5 worm cellular contexts compared by ENCODE assay signal in genomic region chrIV:7039476-7040261, ce11.
A peak's percentile ranks its signal among the peaks of the same experiment; 100 is the strongest.
TF ChIP-seq lines count a peak whose summit lies in the region.

Gene cogc-2 (minus strand): TSS chrIV:7039580.
Gene klp-18 (plus strand): TSS chrIV:7040211.

TF ChIP-seq in whole organism, L1 larva, 84 proteins besides CTCF, POLR2A, EP300 and RAD21 (continues in another document):
- TF ChIP-seq nhr-20 (tag; optimal IDR thresholded peaks at IDR 0.05; lab: Kevin White, UChicago) (peak; percentile 85), hpl-2 (GFP tag; optimal IDR thresholded peaks at IDR 0.05; lab: Kevin White, UChicago) (peak; percentile 63), mef-2 (tag; optimal IDR thresholded peaks at IDR 0.05; lab: Kevin White, UChicago) (no peak), unc-30 (tag; optimal IDR thresholded peaks at IDR 0.05; lab: Kevin White, UChicago) (no peak), nhr-47 (tag; optimal IDR thresholded peaks at IDR 0.05; lab: Kevin White, UChicago) (peak; percentile 88), swsn-7 (tag; optimal IDR thresholded peaks at IDR 0.05; lab: Kevin White, UChicago) (peak; percentile 83), sox-4 (tag; optimal IDR thresholded peaks at IDR 0.05; lab: Kevin White, UChicago) (peak; percentile 63), pag-3 (tag; optimal IDR thresholded peaks at IDR 0.05; lab: Kevin White, UChicago; ENCODE audit: borderline replicate concordance, insufficient read depth) (no peak), dpl-1 (GFP tag; optimal IDR thresholded peaks at IDR 0.05; lab: Kevin White, UChicago) (peak; percentile 91 to 96 (median 95)), pax-3 (tag; optimal IDR thresholded peaks at IDR 0.05; lab: Kevin White, UChicago) (peak; percentile 32), fkh-8 (tag; optimal IDR thresholded peaks at IDR 0.05; lab: Kevin White, UChicago) (peak; percentile 67), jun-1 (tag; optimal IDR thresholded peaks at IDR 0.05; lab: Kevin White, UChicago) (peak; percentile 44), unc-130 (tag; optimal IDR thresholded peaks at IDR 0.05; lab: Kevin White, UChicago) (peak; percentile 96), ets-5 (GFP tag; IDR thresholded peaks at IDR 0.05; lab: Robert Waterston, UW) (no peak), lsy-2 (tag; optimal IDR thresholded peaks at IDR 0.05; lab: Kevin White, UChicago) (peak; percentile 87 to 91), C16A3.4 (tag; optimal IDR thresholded peaks at IDR 0.05; lab: Kevin White, UChicago) (peak; percentile 94), C34B4.2 (tag; optimal IDR thresholded peaks at IDR 0.05; lab: Kevin White, UChicago) (no peak), snpc-4 (tag; optimal IDR thresholded peaks at IDR 0.05; lab: Kevin White, UChicago) (peak; percentile 80)

TF ChIP-seq in whole organism, L3 larva, 47 proteins besides CTCF, POLR2A, EP300 and RAD21 (continues in another document):
- TF ChIP-seq nhr-25 (tag; optimal IDR thresholded peaks at IDR 0.05; lab: Kevin White, UChicago), result peak; percentile 80
- peak; percentile 79 for TF ChIP-seq egl-5 (tag; optimal IDR thresholded peaks at IDR 0.05; lab: Kevin White, UChicago)
- no peak for TF ChIP-seq nhr-12 (tag; optimal IDR thresholded peaks at IDR 0.05; lab: Kevin White, UChicago)
- no peak for TF ChIP-seq nhr-11 (tag; optimal IDR thresholded peaks at IDR 0.05; lab: Kevin White, UChicago)
- peak; percentile 68 for TF ChIP-seq lsy-12 (tag; optimal IDR thresholded peaks at IDR 0.05; lab: Kevin White, UChicago)
- peak; percentile 83 for TF ChIP-seq snpc-4 (tag; optimal IDR thresholded peaks at IDR 0.05; lab: Kevin White, UChicago)
- TF ChIP-seq mdl-1 (tag; optimal IDR thresholded peaks at IDR 0.05; lab: Kevin White, UChicago), result no peak
- TF ChIP-seq elt-3 (tag; optimal IDR thresholded peaks at IDR 0.05; lab: Kevin White, UChicago), result no peak
- peak; percentile 91 for TF ChIP-seq hmg-11 (tag; optimal IDR thresholded peaks at IDR 0.05; lab: Kevin White, UChicago)
- TF ChIP-seq aly-2 (tag; optimal IDR thresholded peaks at IDR 0.05; lab: Kevin White, UChicago), result no peak
- TF ChIP-seq ceh-28 (tag; optimal IDR thresholded peaks at IDR 0.05; lab: Kevin White, UChicago), result peak; percentile 39
- no peak for TF ChIP-seq zag-1 (tag; optimal IDR thresholded peaks at IDR 0.05; lab: Kevin White, UChicago)
- no peak for TF ChIP-seq egl-27 (tag; optimal IDR thresholded peaks at IDR 0.05; lab: Kevin White, UChicago)
- TF ChIP-seq ama-1 (optimal IDR thresholded peaks at IDR 0.05; lab: Kevin White, UChicago), result no peak
- peak; percentile 27 for TF ChIP-seq jun-1 (tag; optimal IDR thresholded peaks at IDR 0.05; lab: Kevin White, UChicago)
- peak; percentile 79 for TF ChIP-seq nhr-43 (tag; optimal IDR thresholded peaks at IDR 0.05; lab: Kevin White, UChicago; ENCODE audit: poor library complexity, severe bottlenecking)
- TF ChIP-seq ceh-82 (tag; optimal IDR thresholded peaks at IDR 0.05; lab: Kevin White, UChicago), result peak; percentile 30
- peak; percentile 89 for TF ChIP-seq lin-15B (tag; optimal IDR thresholded peaks at IDR 0.05; lab: Kevin White, UChicago)
- TF ChIP-seq nhr-67 (tag; optimal IDR thresholded peaks at IDR 0.05; lab: Kevin White, UChicago), result no peak

TF ChIP-seq in whole organism, early embryonic, 17 proteins besides CTCF, POLR2A, EP300 and RAD21:
- peak; percentile 26 for TF ChIP-seq hnd-1 (tag; optimal IDR thresholded peaks at IDR 0.05; lab: Kevin White, UChicago)
- peak; percentile 23 for TF ChIP-seq ceh-36 (tag; optimal IDR thresholded peaks at IDR 0.05; lab: Kevin White, UChicago)
- TF ChIP-seq hmbx-1 (tag; optimal IDR thresholded peaks at IDR 0.05; lab: Kevin White, UChicago), result peak; percentile 7
- peak; percentile 38 for TF ChIP-seq aly-1 (tag; optimal IDR thresholded peaks at IDR 0.05; lab: Kevin White, UChicago)
- peak; percentile 72 for TF ChIP-seq pes-1 (GFP tag; IDR thresholded peaks at IDR 0.05; lab: Robert Waterston, UW)
- TF ChIP-seq ets-7 (tag; optimal IDR thresholded peaks at IDR 0.05; lab: Kevin White, UChicago), result peak; percentile 17
- peak; percentile 76 for TF ChIP-seq scrt-1 (GFP tag; IDR thresholded peaks at IDR 0.05; lab: Robert Waterston, UW)
- TF ChIP-seq sea-1 (GFP tag; conservative IDR thresholded peaks at IDR 0.05; lab: Robert Waterston, UW), result no peak; the same call in 1 of the 2 replicates
- peak; percentile 56 for TF ChIP-seq tbx-37 (GFP tag; conservative IDR thresholded peaks at IDR 0.05; lab: Robert Waterston, UW)
- TF ChIP-seq flt-1 (GFP tag; IDR thresholded peaks at IDR 0.05; lab: Robert Waterston, UW), result no peak; the same call in 1 of the 2 replicates
- TF ChIP-seq hmg-4 (GFP tag; optimal IDR thresholded peaks at IDR 0.05; lab: Kevin White, UChicago), result peak; percentile 70
- peak; percentile 89 for TF ChIP-seq F13C5.2 (tag; optimal IDR thresholded peaks at IDR 0.05; lab: Kevin White, UChicago)
- TF ChIP-seq B0310.2 (tag; optimal IDR thresholded peaks at IDR 0.05; lab: Kevin White, UChicago), result no peak
- TF ChIP-seq ama-1 (optimal IDR thresholded peaks at IDR 0.05; lab: Kevin White, UChicago), result no peak
- TF ChIP-seq tbx-11 (GFP tag; IDR thresholded peaks at IDR 0.05; lab: Robert Waterston, UW), result peak; percentile 50; the same call in 1 of the 2 replicates
- peak; percentile 2 for TF ChIP-seq ceh-13 (GFP tag; optimal IDR thresholded peaks at IDR 0.05; lab: Kevin White, UChicago)
- TF ChIP-seq tra-4 (tag; optimal IDR thresholded peaks at IDR 0.05; lab: Kevin White, UChicago), result no peak
TF ChIP-seq in whole organism, early embryonic: peak in this region for 12.

TF ChIP-seq in whole organism, midembryonic, 9 proteins besides CTCF, POLR2A, EP300 and RAD21:
- TF ChIP-seq ztf-29 (GFP tag; IDR thresholded peaks at IDR 0.05; lab: Robert Waterston, UW), result peak; percentile 71
- peak; percentile 61 for TF ChIP-seq cog-1 (tag; optimal IDR thresholded peaks at IDR 0.05; lab: Kevin White, UChicago)
- TF ChIP-seq flt-1 (GFP tag; IDR thresholded peaks at IDR 0.05; lab: Robert Waterston, UW), result peak; percentile 73; the same call in 1 of the 2 replicates
- TF ChIP-seq T22C8.4 (GFP tag; IDR thresholded peaks at IDR 0.05; lab: Robert Waterston, UW), result no peak
- peak; percentile 73; the same call in 1 of the 2 replicates for TF ChIP-seq ztf-23 (GFP tag; IDR thresholded peaks at IDR 0.05; lab: Robert Waterston, UW)
- TF ChIP-seq med-1 (GFP tag; optimal IDR thresholded peaks at IDR 0.05; lab: Kevin White, UChicago; ENCODE audit: insufficient read depth), result peak; percentile 67
- TF ChIP-seq klf-2 (GFP tag; conservative IDR thresholded peaks at IDR 0.05; lab: Robert Waterston, UW), result no peak
- peak; percentile 80 for TF ChIP-seq tab-1 (GFP tag; IDR thresholded peaks at IDR 0.05; lab: Robert Waterston, UW)
- TF ChIP-seq ref-1 (GFP tag; conservative IDR thresholded peaks at IDR 0.05; lab: Robert Waterston, UW), result no peak

TF ChIP-seq in whole organism, young adult, 124 proteins besides CTCF, POLR2A, EP300 and RAD21 (continues in another document):
- TF ChIP-seq F37B4.10 (GFP tag; IDR thresholded peaks at IDR 0.05; lab: Robert Waterston, UW), result no peak
- TF ChIP-seq B0261.1 (tag; optimal IDR thresholded peaks at IDR 0.05; lab: Kevin White, UChicago), result no peak
- TF ChIP-seq attf-6 (GFP tag; IDR thresholded peaks at IDR 0.05; lab: Robert Waterston, UW), result peak; percentile 87
- peak; percentile 29 for TF ChIP-seq madf-10 (tag; optimal IDR thresholded peaks at IDR 0.05; lab: Kevin White, UChicago)
- TF ChIP-seq ceh-27 (GFP tag; optimal IDR thresholded peaks at IDR 0.05; lab: Kevin White, UChicago), result peak; percentile 52
- no peak for TF ChIP-seq F52B5.7 (tag; optimal IDR thresholded peaks at IDR 0.05; lab: Kevin White, UChicago)
- no peak for TF ChIP-seq ceh-79 (tag; optimal IDR thresholded peaks at IDR 0.05; lab: Kevin White, UChicago)
- no peak for TF ChIP-seq F39B2.1 (GFP tag; IDR thresholded peaks at IDR 0.05; lab: Robert Waterston, UW)
- TF ChIP-seq C17E4.6 (GFP tag; IDR thresholded peaks at IDR 0.05; lab: Robert Waterston, UW), result peak; percentile 68
- peak; percentile 85 for TF ChIP-seq unc-130 (GFP tag; optimal IDR thresholded peaks at IDR 0.05; lab: Kevin White, UChicago)
- TF ChIP-seq him-1 (tag; optimal IDR thresholded peaks at IDR 0.05; lab: Kevin White, UChicago), result peak; percentile 64
- no peak for TF ChIP-seq lag-1 (GFP tag; IDR thresholded peaks at IDR 0.05; lab: Robert Waterston, UW)
- peak; percentile 52 for TF ChIP-seq hmg-1.2 (GFP tag; IDR thresholded peaks at IDR 0.05; lab: Robert Waterston, UW)
- peak; percentile 69 for TF ChIP-seq repo-1 (tag; optimal IDR thresholded peaks at IDR 0.05; lab: Kevin White, UChicago)
- TF ChIP-seq rcor-1 (GFP tag; IDR thresholded peaks at IDR 0.05; lab: Robert Waterston, UW), result peak; percentile 73; the same call in 1 of the 2 replicates
- TF ChIP-seq fkh-3 (tag; optimal IDR thresholded peaks at IDR 0.05; lab: Kevin White, UChicago), result no peak
- no peak for TF ChIP-seq cebp-2 (GFP tag; IDR thresholded peaks at IDR 0.05; lab: Robert Waterston, UW)
- TF ChIP-seq sea-2 (GFP tag; IDR thresholded peaks at IDR 0.05; lab: Robert Waterston, UW), result no peak
- peak; percentile 62 for TF ChIP-seq tbp1 (GFP tag; optimal IDR thresholded peaks at IDR 0.05; lab: Kevin White, UChicago)
- no peak for TF ChIP-seq F55B11.4 (tag; optimal IDR thresholded peaks at IDR 0.05; lab: Kevin White, UChicago; ENCODE audit: borderline replicate concordance, insufficient read depth)
- no peak for TF ChIP-seq lsy-27 (tag; optimal IDR thresholded peaks at IDR 0.05; lab: Kevin White, UChicago; ENCODE audit: borderline replicate concordance, insufficient read depth)
- no peak for TF ChIP-seq ztf-22 (GFP tag; optimal IDR thresholded peaks at IDR 0.05; lab: Kevin White, UChicago)
- no peak for TF ChIP-seq akir-1 (GFP tag; optimal IDR thresholded peaks at IDR 0.05; lab: Kevin White, UChicago)
- peak; percentile 89 for TF ChIP-seq hsf-1 (GFP tag; IDR thresholded peaks at IDR 0.05; lab: Robert Waterston, UW)
- TF ChIP-seq ceh-100 (GFP tag; IDR thresholded peaks at IDR 0.05; lab: Robert Waterston, UW), result peak; percentile 62
- peak; percentile 26; the same call in 1 of the 2 replicates for TF ChIP-seq hmg-20 (GFP tag; IDR thresholded peaks at IDR 0.05; lab: Robert Waterston, UW)
- TF ChIP-seq dox-1 (GFP tag; IDR thresholded peaks at IDR 0.05; lab: Robert Waterston, UW), result peak; percentile 90
- TF ChIP-seq nhr-90 (tag; optimal IDR thresholded peaks at IDR 0.05; lab: Kevin White, UChicago), result no peak
- peak; percentile 100 for TF ChIP-seq xnd-1 (tag; optimal IDR thresholded peaks at IDR 0.05; lab: Kevin White, UChicago)
- TF ChIP-seq ceh-91 (GFP tag; IDR thresholded peaks at IDR 0.05; lab: Robert Waterston, UW), result peak; percentile 99
- peak; percentile 10 for TF ChIP-seq chd-7 (tag; optimal IDR thresholded peaks at IDR 0.05; lab: Kevin White, UChicago)
- TF ChIP-seq ztf-28 (GFP tag; IDR thresholded peaks at IDR 0.05; lab: Robert Waterston, UW), result peak; percentile 77
- peak; percentile 72 for TF ChIP-seq ZK185.1 (tag; optimal IDR thresholded peaks at IDR 0.05; lab: Kevin White, UChicago; ENCODE audit: poor library complexity, severe bottlenecking)
- TF ChIP-seq let-526 (GFP tag; IDR thresholded peaks at IDR 0.05; lab: Robert Waterston, UW), result no peak
- TF ChIP-seq nfyb-1 (GFP tag; IDR thresholded peaks at IDR 0.05; lab: Robert Waterston, UW), result peak; percentile 57; the same call in 1 of the 2 replicates

Comparison
In these comparisons a context has a peak if more than half of its experiments do, and no peak if none do; other contexts are left out.
1. Of the 8 proteins assayed by ChIP-seq in both whole organism, young adult and whole organism, L1 larva: peak only in whole organism, young adult: none; only in whole organism, L1 larva: nhr-90; in both: dpl-1, efl-1, lin-35, snpc-4 and unc-130; in neither: 2.